Worm (Caenorhabditis elegans) whole organism, L1 larva: Measurements from ENCODE around the gene plpp-1.2.

Experiments used
- C34B4.2 ChIP-seq: sonication (generic microtip); optimal IDR thresholded peaks from 2 replicates; lab custom pipeline; 2017; ENCODE audit warnings: mild to moderate bottlenecking, missing genetic modification characterization, missing compliant biosample characterization
- alr-1 ChIP-seq: fragments of 200-800 bp; sonication (Bioruptor generic); optimal IDR thresholded peaks from 2 replicates; lab custom pipeline; 2018; ENCODE audit warnings: borderline replicate concordance, mild to moderate bottlenecking, missing genetic modification characterization, missing compliant biosample characterization
- blmp-1 ChIP-seq: fragments of 150-350 bp; optimal IDR thresholded peaks from 2 replicates; lab custom pipeline; 2014; ENCODE audit warnings: missing biosample characterization, missing genetic modification characterization
- ceh-8 ChIP-seq: fragments of 200-800 bp; sonication (Bioruptor generic); optimal IDR thresholded peaks from 2 replicates; lab custom pipeline; 2018; ENCODE audit warnings: mild to moderate bottlenecking, missing genetic modification characterization, moderate library complexity, missing compliant biosample characterization
- ceh-82 ChIP-seq, 3 experiments: fragments of 150-350 bp in 1 of 3; sonication (generic microtip) in 2 of 3; optimal IDR thresholded peaks; 2 replicates each; lab custom pipeline; 2014 to 2017; ENCODE audit warnings: missing biosample characterization in 3 of 3, missing genetic modification characterization in 3 of 3
- ceh-90 ChIP-seq: sonication (generic microtip); optimal IDR thresholded peaks from 2 replicates; lab custom pipeline; 2016; ENCODE audit warnings: missing genetic modification characterization, missing compliant biosample characterization
- dpl-1 ChIP-seq, 3 experiments: fragments of 150-350 bp in 2 of 3; sonication (generic microtip) in 1 of 3; optimal IDR thresholded peaks; 2 replicates each; lab custom pipeline; 2014 to 2017; ENCODE audit warnings: missing biosample characterization in 3 of 3, missing genetic modification characterization in 3 of 3, missing genetic modification reagents in 3 of 3
- dsc-1 ChIP-seq: sonication (generic microtip); optimal IDR thresholded peaks from 2 replicates; lab custom pipeline; 2016; ENCODE audit warnings: mild to moderate bottlenecking, missing genetic modification characterization, missing compliant biosample characterization
- efl-1 ChIP-seq, 4 experiments: fragments of 150-350 bp; optimal IDR thresholded peaks in 3 of 4; peaks in 1 of 4; 1 replicate in 1 of 4; 2 replicates in 3 of 4; lab custom pipeline; 2014; ENCODE audit warnings: missing biosample characterization in 2 of 4, missing genetic modification characterization in 2 of 4, missing genetic modification reagents in 2 of 4
- efl-3 ChIP-seq: fragments of 200-800 bp; sonication (Bioruptor generic); optimal IDR thresholded peaks from 2 replicates; lab custom pipeline; 2018; ENCODE audit warnings: mild to moderate bottlenecking, missing genetic modification characterization, missing compliant biosample characterization
- elt-2 ChIP-seq: sonication (generic microtip); optimal IDR thresholded peaks from 2 replicates; lab custom pipeline; 2016; ENCODE audit warnings: missing genetic modification characterization, mild to moderate bottlenecking, inconsistent platforms, missing compliant biosample characterization, missing genetic modification reagents
- elt-3 ChIP-seq, 6 experiments: fragments of 150-350 bp in 1 of 6; sonication (generic microtip); optimal IDR thresholded peaks; 2 replicates each; lab custom pipeline; 2017 to 2018; ENCODE audit warnings: missing biosample characterization in 6 of 6, missing genetic modification characterization in 6 of 6, inconsistent platforms in 1 of 6
- fkh-10 ChIP-seq: sonication (generic microtip); optimal IDR thresholded peaks from 2 replicates; lab custom pipeline; 2017; ENCODE audit warnings: missing biosample characterization, missing genetic modification reagents, missing genetic modification characterization
- grh-1 ChIP-seq: fragments of 200-800 bp; sonication (Bioruptor generic); IDR thresholded peaks from 2 replicates; pipeline ENCODE4 v1.3.6; 2022; ENCODE audit warnings: missing genetic modification reagents, missing genetic modification characterization, missing compliant biosample characterization
- hlh-17 ChIP-seq: fragments of 200-800 bp; sonication (Bioruptor generic); optimal IDR thresholded peaks from 2 replicates; lab custom pipeline; 2018; ENCODE audit warnings: missing genetic modification characterization, mild to moderate bottlenecking, missing compliant biosample characterization, moderate library complexity, borderline replicate concordance
- hpl-2 ChIP-seq: fragments of 150-350 bp; optimal IDR thresholded peaks from 2 replicates; lab custom pipeline; 2014; ENCODE audit warnings: missing biosample characterization, missing genetic modification reagents, missing genetic modification characterization
- irx-1 ChIP-seq: sonication (generic microtip); optimal IDR thresholded peaks from 2 replicates; lab custom pipeline; 2016; ENCODE audit warnings: missing genetic modification characterization, missing compliant biosample characterization
- isw-1 ChIP-seq: fragments of 200-800 bp; sonication (Bioruptor generic); IDR thresholded peaks from 2 replicates; pipeline ENCODE4 v1.3.6; 2022; ENCODE audit warnings: missing genetic modification characterization, missing compliant biosample characterization
- lin-13 ChIP-seq: fragments of 150-350 bp; optimal IDR thresholded peaks from 2 replicates; lab custom pipeline; 2014; ENCODE audit warnings: missing biosample characterization, missing genetic modification reagents, missing genetic modification characterization
- lin-14 ChIP-seq: fragments of 200-800 bp; sonication (Bioruptor generic); optimal IDR thresholded peaks from 2 replicates; lab custom pipeline; 2018; ENCODE audit warnings: mild to moderate bottlenecking, missing genetic modification characterization, moderate library complexity, missing compliant biosample characterization
- lin-15B ChIP-seq: fragments of 150-350 bp; sonication (generic microtip); optimal IDR thresholded peaks from 3 replicates; lab custom pipeline; 2014; ENCODE audit warnings: missing biosample characterization, missing genetic modification characterization
- lin-35 ChIP-seq, 2 experiments: fragments of 150-350 bp; optimal IDR thresholded peaks; 2 replicates each; lab custom pipeline; 2014; ENCODE audit warnings: missing biosample characterization in 2 of 2, missing genetic modification characterization in 2 of 2, missing genetic modification reagents in 2 of 2
- lin-39 ChIP-seq: fragments of 150-350 bp; optimal IDR thresholded peaks from 2 replicates; lab custom pipeline; 2014; ENCODE audit warnings: missing biosample characterization, missing genetic modification reagents, missing genetic modification characterization
- lsy-2 ChIP-seq, 2 experiments: fragments of 150-350 bp; optimal IDR thresholded peaks; 2 replicates each; lab custom pipeline; 2014; ENCODE audit warnings: missing biosample characterization in 2 of 2, missing genetic modification characterization in 2 of 2
- mdl-1 ChIP-seq, 2 experiments: fragments of 150-350 bp; optimal IDR thresholded peaks; 2 replicates each; lab custom pipeline; 2014 to 2017; ENCODE audit warnings: missing biosample characterization in 2 of 2, missing genetic modification characterization in 2 of 2, inconsistent platforms in 1 of 2
- mef-2 ChIP-seq: fragments of 150-350 bp; optimal IDR thresholded peaks from 2 replicates; lab custom pipeline; 2014; ENCODE audit warnings: missing biosample characterization, missing genetic modification characterization
- mep-1 ChIP-seq: fragments of 150-350 bp; optimal IDR thresholded peaks from 2 replicates; lab custom pipeline; 2014; ENCODE audit warnings: missing biosample characterization, missing genetic modification characterization
- nhr-11 ChIP-seq: fragments of 150-350 bp; optimal IDR thresholded peaks from 2 replicates; lab custom pipeline; 2014; ENCODE audit warnings: missing biosample characterization, missing genetic modification characterization
- nhr-12 ChIP-seq: sonication (generic microtip); optimal IDR thresholded peaks from 2 replicates; lab custom pipeline; 2017; ENCODE audit warnings: missing biosample characterization, missing genetic modification characterization
- nhr-19 ChIP-seq: fragments of 200-800 bp; sonication (Bioruptor generic); conservative IDR thresholded peaks from 2 replicates; pipeline ENCODE4 v1.3.6; 2022; ENCODE audit warnings: missing genetic modification characterization, missing compliant biosample characterization
- nhr-28 ChIP-seq: fragments of 150-350 bp; optimal IDR thresholded peaks from 2 replicates; lab custom pipeline; 2014; ENCODE audit warnings: missing biosample characterization, missing genetic modification characterization
- nhr-47 ChIP-seq: sonication (generic microtip); optimal IDR thresholded peaks from 2 replicates; lab custom pipeline; 2016; ENCODE audit warnings: mild to moderate bottlenecking, missing genetic modification characterization, moderate library complexity, missing compliant biosample characterization
- nhr-71 ChIP-seq: sonication (generic microtip); optimal IDR thresholded peaks from 2 replicates; lab custom pipeline; 2016; ENCODE audit warnings: mild to moderate bottlenecking, missing genetic modification characterization, moderate library complexity, missing compliant biosample characterization
- nhr-85 ChIP-seq: sonication (generic microtip); peaks from one replicate; lab custom pipeline; 2016; ENCODE audit warnings: missing genetic modification characterization, inconsistent platforms, missing compliant biosample characterization
- nhr-90 ChIP-seq: sonication (generic microtip); optimal IDR thresholded peaks from 2 replicates; lab custom pipeline; 2016; ENCODE audit warnings: mild to moderate bottlenecking, missing genetic modification characterization, missing compliant biosample characterization; ENCODE audit not compliant: poor library complexity
- pax-3 ChIP-seq: fragments of 200-800 bp; sonication (Bioruptor generic); optimal IDR thresholded peaks from 2 replicates; lab custom pipeline; 2018; ENCODE audit warnings: mild to moderate bottlenecking, missing genetic modification characterization, moderate library complexity, missing compliant biosample characterization
- rnt-1 ChIP-seq: sonication (generic microtip); optimal IDR thresholded peaks from 2 replicates; lab custom pipeline; 2016; ENCODE audit warnings: mild to moderate bottlenecking, missing genetic modification characterization, moderate library complexity, missing compliant biosample characterization
- snpc-4 ChIP-seq: fragments of 150-350 bp; optimal IDR thresholded peaks from 2 replicates; lab custom pipeline; 2014; ENCODE audit warnings: missing biosample characterization, missing genetic modification characterization
- snu-23 ChIP-seq: sonication (generic microtip); optimal IDR thresholded peaks from 2 replicates; lab custom pipeline; 2016; ENCODE audit warnings: missing genetic modification characterization, missing compliant biosample characterization
- sox-4 ChIP-seq: sonication (generic microtip); optimal IDR thresholded peaks from 2 replicates; lab custom pipeline; 2016; ENCODE audit warnings: missing genetic modification characterization, missing compliant biosample characterization
- swsn-7 ChIP-seq: sonication (generic microtip); optimal IDR thresholded peaks from 2 replicates; lab custom pipeline; 2016; ENCODE audit warnings: missing genetic modification characterization, missing compliant biosample characterization
- tbx-2 ChIP-seq: sonication (generic microtip); optimal IDR thresholded peaks from 2 replicates; lab custom pipeline; 2016; ENCODE audit warnings: missing genetic modification characterization, missing compliant biosample characterization
- unc-30 ChIP-seq: sonication (generic microtip); optimal IDR thresholded peaks from 2 replicates; lab custom pipeline; 2017; ENCODE audit warnings: missing biosample characterization, missing genetic modification characterization
- unc-86 ChIP-seq: sonication (generic microtip); optimal IDR thresholded peaks from 2 replicates; lab custom pipeline; 2016; ENCODE audit warnings: missing genetic modification characterization, missing compliant biosample characterization
- unc-98 ChIP-seq: fragments of 200-800 bp; sonication (Bioruptor generic); IDR thresholded peaks from 2 replicates; pipeline ENCODE4 v1.3.6; 2022; ENCODE audit warnings: missing genetic modification characterization, missing compliant biosample characterization
- vab-15 ChIP-seq: sonication (generic microtip); optimal IDR thresholded peaks from 2 replicates; lab custom pipeline; 2017; ENCODE audit warnings: missing genotype, mild to moderate bottlenecking, missing genetic modification characterization, missing compliant biosample characterization
- xbp-1 ChIP-seq: sonication (generic microtip); optimal IDR thresholded peaks from 2 replicates; lab custom pipeline; 2016; ENCODE audit warnings: missing genetic modification characterization, missing compliant biosample characterization
- zag-1 ChIP-seq: fragments of 150-350 bp; optimal IDR thresholded peaks from 2 replicates; lab custom pipeline; 2014; ENCODE audit warnings: missing biosample characterization, missing genetic modification characterization
- zip-4 ChIP-seq: fragments of 200-800 bp; sonication (Bioruptor generic); optimal IDR thresholded peaks from 2 replicates; lab custom pipeline; 2018; ENCODE audit warnings: mild to moderate bottlenecking, missing genetic modification characterization, moderate library complexity, missing compliant biosample characterization
- ztf-4 ChIP-seq: fragments of 150-350 bp; optimal IDR thresholded peaks from 2 replicates; lab custom pipeline; 2014; ENCODE audit warnings: missing biosample characterization, missing genetic modification characterization

Gene plpp-1.2

DNA sequence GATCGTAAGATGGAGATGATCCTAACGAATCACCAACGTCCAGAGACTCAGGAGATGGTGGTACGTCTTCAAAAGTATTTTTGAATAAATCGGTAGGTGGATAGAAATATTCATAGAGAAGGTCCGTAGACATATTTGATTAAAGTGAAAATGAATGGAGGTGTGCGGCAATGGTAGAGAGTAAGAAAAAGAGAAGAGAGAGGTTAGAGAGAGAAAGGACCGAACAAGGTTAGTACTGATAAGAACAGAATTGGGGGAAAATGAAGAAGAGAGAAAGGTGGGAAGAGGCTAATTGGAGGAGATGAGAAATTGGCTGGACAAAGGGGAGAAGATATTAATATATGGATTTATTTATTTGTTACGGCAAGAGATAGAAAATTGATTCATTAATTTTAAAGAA lies 35.6 kb upstream of the plpp-1.2 start, which contains the start of gene nhr-22 (continued):
- TF ChIP-seq mdl-1 (tag; optimal IDR thresholded peaks at IDR 0.05; lab: Kevin White, UChicago), result no peak
- TF ChIP-seq nhr-28 (tag; lab: Kevin White, UChicago), result no peak
- no peak for TF ChIP-seq snpc-4 (tag; lab: Kevin White, UChicago)
- TF ChIP-seq unc-30, result no peak
- TF ChIP-seq unc-86 (tag; lab: Kevin White, UChicago), result no peak
- no peak for TF ChIP-seq fkh-10
- no peak for TF ChIP-seq efl-3
- TF ChIP-seq zag-1 (tag; lab: Kevin White, UChicago), result no peak

DNA sequence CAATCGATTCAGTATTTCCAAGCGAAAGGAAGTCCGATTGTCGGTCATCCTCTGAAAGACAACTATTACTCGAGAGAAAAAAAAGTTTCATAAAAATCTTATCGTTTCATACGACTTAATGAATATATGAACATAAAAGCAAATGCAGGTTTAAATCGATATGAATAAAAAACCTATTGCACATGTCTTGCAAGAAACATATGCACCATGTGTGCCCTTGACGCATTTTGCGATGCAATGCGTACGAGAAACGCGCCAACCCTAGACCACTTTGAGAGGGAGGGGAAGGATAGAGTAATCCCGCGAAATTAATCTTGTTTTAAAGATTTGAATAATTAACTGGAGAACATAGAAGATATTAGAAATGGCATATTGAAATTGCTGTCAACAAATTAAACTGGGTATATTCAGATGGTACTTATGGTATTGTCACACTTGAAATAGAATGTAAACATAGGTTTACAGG lies 31.9 kb upstream of the plpp-1.2 start, which contains the start of gene atg-16.2:
atg-16.2 (minus strand) TSS at position 51 of the 466 bp plus-strand sequence.
- TF ChIP-seq nhr-85 (peak; percentile 53), tbx-2 (no peak), nhr-47 (peak; percentile 10), efl-1 (optimal IDR thresholded peaks at IDR 0.05; lab: Kevin White, UChicago) (peak; percentile 62 to 66), efl-1 (GFP tag; optimal IDR thresholded peaks at IDR 0.05 in 1 of 2; lab: Kevin White, UChicago) (peak; percentile 65 to 94), C34B4.2 (tag; lab: Kevin White, UChicago) (no peak), elt-2 (tag; lab: Kevin White, UChicago) (peak; percentile 0), alr-1 (tag; lab: Kevin White, UChicago) (no peak), rnt-1 (tag; lab: Kevin White, UChicago) (peak; percentile 59), sox-4 (tag; lab: Kevin White, UChicago) (no peak), snu-23 (GFP tag; lab: Kevin White, UChicago) (peak; percentile 66), grh-1 (no peak), ceh-82 (tag; optimal IDR thresholded peaks at IDR 0.05; lab: Kevin White, UChicago) (peak in 1 of 3 experiments; percentile 25), unc-98 (GFP tag; lab: Robert Waterston, UW) (no peak), lin-13 (GFP tag; lab: Kevin White, UChicago) (peak; percentile 44), elt-3 (tag; optimal IDR thresholded peaks at IDR 0.05; lab: Kevin White, UChicago) (peak in 1 of 6 experiments; percentile 30), dsc-1 (tag; lab: Kevin White, UChicago) (peak; percentile 52), dpl-1 (GFP tag; optimal IDR thresholded peaks at IDR 0.05; lab: Kevin White, UChicago) (peak; percentile 40 to 76 (median 61)), ceh-90 (tag; lab: Kevin White, UChicago) (no peak), blmp-1 (tag; lab: Kevin White, UChicago) (peak; percentile 70), nhr-90 (tag; lab: Kevin White, UChicago) (no peak), lsy-2 (tag; optimal IDR thresholded peaks at IDR 0.05; lab: Kevin White, UChicago) (peak; percentile 68 to 80), swsn-7 (tag; lab: Kevin White, UChicago) (peak; percentile 55), pax-3 (tag; lab: Kevin White, UChicago) (no peak), irx-1 (tag; lab: Kevin White, UChicago) (no peak), hpl-2 (GFP tag; lab: Kevin White, UChicago) (no peak), ceh-8 (GFP tag; lab: Kevin White, UChicago) (no peak), xbp-1 (tag; lab: Kevin White, UChicago) (peak; percentile 31), hlh-17 (GFP tag; lab: Kevin White, UChicago) (no peak), nhr-11 (tag; lab: Kevin White, UChicago) (no peak), nhr-12 (tag; lab: Kevin White, UChicago) (no peak), zip-4 (no peak), lin-39 (tag; lab: Kevin White, UChicago) (no peak), ztf-4 (tag; lab: Kevin White, UChicago) (peak; percentile 19), mep-1 (tag; lab: Kevin White, UChicago) (peak; percentile 85), lin-14 (GFP tag; lab: Kevin White, UChicago) (peak; percentile 81), zag-1 (tag; lab: Kevin White, UChicago) (no peak), mef-2 (tag; lab: Kevin White, UChicago) (no peak), nhr-71 (peak; percentile 59), isw-1 (GFP tag; lab: Robert Waterston, UW) (no peak), snpc-4 (tag; lab: Kevin White, UChicago) (peak; percentile 22), nhr-19 (peak; percentile 35; the same call in 1 of the 2 replicates), lin-15B (tag; lab: Kevin White, UChicago) (peak; percentile 27), lin-35 (GFP tag; optimal IDR thresholded peaks at IDR 0.05; lab: Kevin White, UChicago) (peak; percentile 60 to 77), vab-15 (no peak)
